Fruit fly (Drosophila melanogaster): ENCODE results near the gene CG8578.

CG8578 gene

DNA sequence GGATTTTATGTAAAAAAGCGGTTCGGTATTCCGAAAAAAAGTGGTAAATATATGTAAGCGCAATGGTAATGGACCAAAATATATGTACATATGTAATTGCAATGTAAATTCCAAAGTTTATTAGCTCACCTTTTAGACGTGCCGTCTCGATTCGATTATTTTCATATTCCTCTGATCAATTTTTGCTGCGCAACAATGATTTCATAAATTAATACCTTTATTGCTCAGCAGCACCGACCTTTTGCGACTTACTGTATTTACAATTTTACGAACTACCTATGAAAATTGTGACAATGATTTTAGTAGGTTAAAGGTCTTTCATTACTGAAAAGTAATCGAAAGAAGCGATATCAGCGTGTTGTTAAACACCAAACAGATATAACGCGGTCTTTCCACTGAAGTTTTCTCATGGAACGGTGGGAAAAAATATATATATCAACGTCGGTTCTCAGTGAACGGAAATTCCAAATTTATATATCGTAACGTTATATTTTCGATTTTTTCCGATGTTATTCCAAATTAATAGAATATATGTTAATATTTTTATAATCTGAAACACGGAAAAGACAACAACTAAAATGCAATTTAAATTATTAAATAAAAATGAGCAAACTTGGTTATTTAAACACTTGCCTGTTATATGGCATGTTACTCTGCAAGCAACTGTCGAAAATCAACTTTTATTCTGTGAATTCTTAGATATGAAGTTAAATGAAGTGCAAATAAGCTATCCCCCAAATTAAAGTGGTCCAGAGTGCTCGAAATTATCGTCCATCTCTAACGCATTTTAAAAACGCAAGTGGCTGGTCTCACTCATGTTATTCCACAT is 45.7 kb downstream of the CG8578 start, which contains the start of the genes MSBP and CG15916 (continued):
- no peak for TF ChIP-seq unc-4 (GFP tag; IDR thresholded peaks at IDR 0.05; ENCODE audit: partially characterized antibody)
- TF ChIP-seq Neu2 (GFP tag; optimal IDR thresholded peaks at IDR 0.05; ENCODE audit: borderline replicate concordance): no peak
- TF ChIP-seq exex (tag; optimal IDR thresholded peaks at IDR 0.05): no peak
- no peak for TF ChIP-seq stc (GFP tag; IDR thresholded peaks at IDR 0.05)
- no peak for TF ChIP-seq shn (GFP tag; optimal IDR thresholded peaks at IDR 0.05)
- TF ChIP-seq CG10565 (GFP tag; optimal IDR thresholded peaks at IDR 0.05): no peak
- TF ChIP-seq bsh (GFP tag; optimal IDR thresholded peaks at IDR 0.05): peak in 1 of 2 experiments; percentile 33
- no peak for TF ChIP-seq CG34224 (GFP tag; IDR thresholded peaks at IDR 0.05; ENCODE audit: partially characterized antibody)
- no peak for TF ChIP-seq mam (GFP tag; optimal IDR thresholded peaks at IDR 0.05)
- no peak for TF ChIP-seq mld (GFP tag; IDR thresholded peaks at IDR 0.05; ENCODE audit: partially characterized antibody)
- TF ChIP-seq CG2712 (tag; optimal IDR thresholded peaks at IDR 0.05): peak; percentile 41
- TF ChIP-seq her (GFP tag; optimal IDR thresholded peaks at IDR 0.05): no peak
- TF ChIP-seq CG2116 (GFP tag; optimal IDR thresholded peaks at IDR 0.05): peak; percentile 38
- no peak for TF ChIP-seq ato (GFP tag; IDR thresholded peaks at IDR 0.05; ENCODE audit: partially characterized antibody)
- no peak for TF ChIP-seq hth (optimal IDR thresholded peaks at IDR 0.05)
- no peak for TF ChIP-seq Dad (GFP tag; optimal IDR thresholded peaks at IDR 0.05)
- no peak for TF ChIP-seq Atf-2 (GFP tag; optimal IDR thresholded peaks at IDR 0.05)
- TF ChIP-seq CG12219 (GFP tag; optimal IDR thresholded peaks at IDR 0.05): no peak
- TF ChIP-seq tup (GFP tag; optimal IDR thresholded peaks at IDR 0.05): no peak
- no peak for TF ChIP-seq dati (GFP tag; IDR thresholded peaks at IDR 0.05)
- TF ChIP-seq Poxn (GFP tag; IDR thresholded peaks at IDR 0.05): no peak
- TF ChIP-seq CG11398 (GFP tag; optimal IDR thresholded peaks at IDR 0.05): no peak
- no peak for TF ChIP-seq CG8089 (GFP tag; optimal IDR thresholded peaks at IDR 0.05)
- no peak for TF ChIP-seq BtbVII (GFP tag; optimal IDR thresholded peaks at IDR 0.05)
- no peak for TF ChIP-seq sqz (GFP tag; optimal IDR thresholded peaks at IDR 0.05)
- peak; percentile 26 for TF ChIP-seq Six4 (GFP tag; optimal IDR thresholded peaks at IDR 0.05)
- no peak for TF ChIP-seq prd (optimal IDR thresholded peaks at IDR 0.05)
- TF ChIP-seq prd (GFP tag; IDR thresholded peaks at IDR 0.05): no peak
- TF ChIP-seq sens (GFP tag): no peak
- no peak; the same call in 1 of the 2 replicates for TF ChIP-seq lmd (GFP tag; IDR thresholded peaks at IDR 0.05)
- TF ChIP-seq CG4360 (GFP tag; IDR thresholded peaks at IDR 0.05): no peak
- TF ChIP-seq CHES-1-like (GFP tag; optimal IDR thresholded peaks at IDR 0.05): no peak
- TF ChIP-seq CG2129 (GFP tag; IDR thresholded peaks at IDR 0.05; ENCODE audit: partially characterized antibody): no peak
- TF ChIP-seq CG7372 (GFP tag; IDR thresholded peaks at IDR 0.05): peak; percentile 20; the same call in 1 of the 2 replicates
- no peak for TF ChIP-seq CG18476 (GFP tag; optimal IDR thresholded peaks at IDR 0.05)
- TF ChIP-seq CG34376 (GFP tag; optimal IDR thresholded peaks at IDR 0.05): no peak
- TF ChIP-seq Lim3 (GFP tag; IDR thresholded peaks at IDR 0.05): no peak
- no peak for TF ChIP-seq tap (tag; optimal IDR thresholded peaks at IDR 0.05)
- TF ChIP-seq Sin3A (optimal IDR thresholded peaks at IDR 0.05): no peak
- TF ChIP-seq CG10543 (GFP tag; optimal IDR thresholded peaks at IDR 0.05): no peak
- TF ChIP-seq CG8388 (GFP tag; optimal IDR thresholded peaks at IDR 0.05): peak; percentile 3
- no peak for TF ChIP-seq pum (GFP tag; optimal IDR thresholded peaks at IDR 0.05)
- no peak for TF ChIP-seq D19B (GFP tag; optimal IDR thresholded peaks at IDR 0.05)
- no peak for TF ChIP-seq Dip2 (GFP tag; IDR thresholded peaks at IDR 0.05)
- no peak for TF ChIP-seq ftz-f1 (GFP tag; optimal IDR thresholded peaks at IDR 0.05)
- no peak for TF ChIP-seq CG7786 (GFP tag; optimal IDR thresholded peaks at IDR 0.05)
- TF ChIP-seq Hey (tag; optimal IDR thresholded peaks at IDR 0.05): no peak
- TF ChIP-seq CG3163 (GFP tag; optimal IDR thresholded peaks at IDR 0.05): no peak
- no peak for TF ChIP-seq bigmax (GFP tag; optimal IDR thresholded peaks at IDR 0.05)
- peak; percentile 45; the same call in 1 of the 2 replicates for TF ChIP-seq CG9932 (GFP tag; IDR thresholded peaks at IDR 0.05)
- no peak for TF ChIP-seq CG10959 (GFP tag; IDR thresholded peaks at IDR 0.05)

Measured in whole organism, embryonic.